Fruit fly (Drosophila melanogaster) whole organism, pupa: ENCODE data around the gene CG10182.

Experiments used
- CG10348 ChIP-seq: fragments of 200-800 bp; sonication (Bioruptor generic); IDR thresholded peaks from 2 replicates; pipeline ENCODE4 v1.3.6; 2022; ENCODE audit warnings: missing biosample characterization, missing genetic modification characterization
- CG12605 ChIP-seq: fragments of 200-800 bp; sonication (Bioruptor generic); IDR thresholded peaks from 2 replicates; pipeline ENCODE4 v1.3.6; 2022; ENCODE audit warnings: missing biosample characterization, missing genetic modification characterization
- CG13204 ChIP-seq: fragments of 200-800 bp; sonication (Bioruptor generic); optimal IDR thresholded peaks from 2 replicates; lab custom pipeline; 2018; ENCODE audit warnings: missing biosample characterization, mild to moderate bottlenecking, missing genetic modification characterization, moderate library complexity
- CG14655 ChIP-seq: fragments of 200-800 bp; sonication (Bioruptor generic); optimal IDR thresholded peaks from 3 replicates; lab custom pipeline; 2017; ENCODE audit warnings: mild to moderate bottlenecking, missing biosample characterization, missing genetic modification reagents, missing genetic modification characterization
- CG15710 ChIP-seq: fragments of 200-800 bp; sonication (Bioruptor generic); optimal IDR thresholded peaks from 2 replicates; lab custom pipeline; 2018; ENCODE audit warnings: missing biosample characterization, mild to moderate bottlenecking, missing genetic modification characterization, moderate library complexity
- CG17806 ChIP-seq: fragments of 200-800 bp; sonication (Bioruptor generic); optimal IDR thresholded peaks from 2 replicates; lab custom pipeline; 2018; ENCODE audit warnings: missing biosample characterization, mild to moderate bottlenecking, missing genetic modification characterization, moderate library complexity
- CG32121 ChIP-seq: fragments of 200-800 bp; sonication (Bioruptor generic); IDR thresholded peaks from 2 replicates; pipeline ENCODE4 v1.3.6; 2022; ENCODE audit warnings: missing biosample characterization, missing genetic modification characterization
- CG34367 ChIP-seq: fragments of 200-800 bp; sonication (Bioruptor generic); optimal IDR thresholded peaks from 2 replicates; lab custom pipeline; 2018; ENCODE audit warnings: missing biosample characterization, mild to moderate bottlenecking, missing genetic modification characterization
- CG4496 ChIP-seq: fragments of 200-800 bp; sonication (Bioruptor generic); IDR thresholded peaks from 3 replicates; pipeline ENCODE4 v1.3.6; 2022; ENCODE audit warnings: missing biosample characterization, missing genetic modification characterization
- CG8159 ChIP-seq: fragments of 200-800 bp; sonication (Bioruptor generic); optimal IDR thresholded peaks from 3 replicates; lab custom pipeline; 2018; ENCODE audit warnings: missing biosample characterization, mild to moderate bottlenecking, missing genetic modification characterization, moderate library complexity
- CG8301 ChIP-seq: fragments of 200-800 bp; sonication (Bioruptor generic); optimal IDR thresholded peaks from 2 replicates; lab custom pipeline; 2018; ENCODE audit warnings: missing biosample characterization, mild to moderate bottlenecking, missing genetic modification characterization
- CG9948 ChIP-seq: fragments of 200-800 bp; sonication (Bioruptor generic); optimal IDR thresholded peaks from 2 replicates; lab custom pipeline; 2018; ENCODE audit warnings: missing biosample characterization, mild to moderate bottlenecking, missing genetic modification characterization, moderate library complexity
- D1 ChIP-seq: fragments of 200-800 bp; sonication (Bioruptor generic); optimal IDR thresholded peaks from 2 replicates; lab custom pipeline; 2018; ENCODE audit warnings: missing biosample characterization, mild to moderate bottlenecking, missing genetic modification characterization, moderate library complexity
- EcR ChIP-seq: fragments of 200-800 bp; sonication (Bioruptor generic); optimal IDR thresholded peaks from 3 replicates; lab custom pipeline; 2019; ENCODE audit warnings: missing biosample characterization, missing genetic modification characterization, mild to moderate bottlenecking, moderate library complexity, missing genetic modification reagents
- Ets98B ChIP-seq: fragments of 200-800 bp; sonication (Bioruptor generic); IDR thresholded peaks from 2 replicates; pipeline ENCODE4 v1.3.6; 2022; ENCODE audit warnings: missing biosample characterization, missing genetic modification characterization
- Pif1A ChIP-seq: fragments of 200-800 bp; sonication (Bioruptor generic); optimal IDR thresholded peaks from 3 replicates; lab custom pipeline; 2016; ENCODE audit warnings: missing biosample characterization, missing genetic modification characterization
- Pif1B ChIP-seq: fragments of 200-800 bp; sonication (Bioruptor generic); optimal IDR thresholded peaks from 3 replicates; lab custom pipeline; 2016; ENCODE audit warnings: missing biosample characterization, missing genetic modification characterization
- Snoo ChIP-seq: fragments of 200-800 bp; sonication (Bioruptor generic); optimal IDR thresholded peaks from 3 replicates; lab custom pipeline; 2017; ENCODE audit warnings: missing biosample characterization, mild to moderate bottlenecking, missing genetic modification characterization, inconsistent platforms
- fd96Ca ChIP-seq: fragments of 200-800 bp; sonication (Bioruptor generic); IDR thresholded peaks from 3 replicates; pipeline ENCODE4 v1.3.6; 2022; ENCODE audit warnings: missing biosample characterization, missing genetic modification characterization
- gl ChIP-seq: fragments of 200-800 bp; sonication (Bioruptor generic); optimal IDR thresholded peaks from 2 replicates; lab custom pipeline; 2018; ENCODE audit warnings: missing biosample characterization, mild to moderate bottlenecking, missing genetic modification characterization
- rn ChIP-seq: fragments of 200-800 bp; sonication (Bioruptor generic); IDR thresholded peaks from 2 replicates; pipeline ENCODE4 v1.3.6; 2022; ENCODE audit warnings: missing biosample characterization, missing genetic modification characterization

CG10182 gene

DNA sequence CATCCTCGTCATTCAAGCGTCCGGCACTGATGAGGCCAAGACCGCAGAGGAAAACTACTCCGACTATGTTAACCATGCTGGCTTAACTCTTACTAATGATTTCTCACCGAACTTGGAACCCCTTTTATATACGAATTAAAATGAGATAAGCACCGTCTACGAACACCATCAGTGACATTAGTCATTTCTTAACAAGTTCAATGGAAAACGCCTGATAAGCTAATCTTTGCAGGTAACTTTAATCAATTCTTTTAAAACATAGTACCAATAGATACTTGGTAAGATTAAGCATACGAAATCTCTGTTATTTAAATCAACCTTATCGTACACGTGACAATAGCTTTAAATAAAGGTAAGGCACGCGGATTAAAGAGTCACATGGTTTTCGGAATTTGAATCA, at the start of gene CG10182:
Gene CG10182, minus strand, starts transcription at position 101 of the 400 bp plus-strand sequence.
- no peak for TF ChIP-seq CG32121 (GFP tag; lab: Robert Waterston, UW)
- TF ChIP-seq D1 (tag; lab: Kevin White, UChicago), result no peak
- no peak for TF ChIP-seq CG10348
- TF ChIP-seq Ets98B, result no peak
- no peak for TF ChIP-seq CG12605 (GFP tag; lab: Robert Waterston, UW)
- TF ChIP-seq CG17806 (tag; lab: Kevin White, UChicago), result no peak
- TF ChIP-seq CG9948 (tag; lab: Kevin White, UChicago), result no peak

DNA sequence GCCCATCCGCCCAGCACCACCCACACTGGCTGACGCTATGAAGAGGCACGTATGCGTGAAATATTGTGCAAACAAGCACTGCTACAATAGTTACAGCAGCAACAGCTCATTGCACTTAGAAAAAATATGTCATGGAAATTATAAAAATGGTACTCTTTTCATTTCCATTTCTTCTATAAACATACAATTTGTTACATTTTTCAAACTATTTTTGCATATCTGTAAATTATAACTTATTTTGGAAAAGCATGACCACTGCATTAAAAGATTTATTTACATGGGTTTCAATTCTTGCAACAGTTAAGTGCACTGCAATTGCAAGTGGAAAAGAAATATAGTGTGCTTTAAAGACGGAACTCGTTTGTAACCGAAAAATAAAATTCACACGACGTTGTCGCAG, 48.7 kb upstream of the CG10182 start:
- TF ChIP-seq Pif1B (GFP tag; lab: Kevin White, UChicago), result no peak
- no peak for TF ChIP-seq D1 (tag; lab: Kevin White, UChicago)
- no peak for TF ChIP-seq CG13204 (GFP tag; lab: Kevin White, UChicago)
- no peak for TF ChIP-seq EcR
- TF ChIP-seq CG8301, result peak; percentile 44
- peak; percentile 47 for TF ChIP-seq CG14655
- no peak for TF ChIP-seq CG9948 (tag; lab: Kevin White, UChicago)
- TF ChIP-seq rn (GFP tag; lab: Robert Waterston, UW), result no peak
- no peak; the same call in 1 of the 2 replicates for TF ChIP-seq CG12605 (GFP tag; lab: Robert Waterston, UW)
- no peak for TF ChIP-seq Snoo (tag; lab: Kevin White, UChicago)
- TF ChIP-seq CG34367, result no peak
- TF ChIP-seq CG10348, result no peak
- TF ChIP-seq CG4496 (GFP tag; lab: Robert Waterston, UW), result 0 out of 3 replicates have a peak, but pooled peaks have one; percentile 17
- no peak for TF ChIP-seq fd96Ca
- peak; percentile 21; the same call in 1 of the 2 replicates for TF ChIP-seq Ets98B
- no peak for TF ChIP-seq CG17806 (tag; lab: Kevin White, UChicago)
- no peak for TF ChIP-seq CG8159 (tag; lab: Kevin White, UChicago)
- peak; percentile 47 for TF ChIP-seq Pif1A (GFP tag; lab: Kevin White, UChicago)
- no peak for TF ChIP-seq gl (tag; lab: Kevin White, UChicago)
- TF ChIP-seq CG15710 (tag; lab: Kevin White, UChicago), result no peak
- TF ChIP-seq CG32121 (GFP tag; lab: Robert Waterston, UW), result peak; percentile 74

DNA sequence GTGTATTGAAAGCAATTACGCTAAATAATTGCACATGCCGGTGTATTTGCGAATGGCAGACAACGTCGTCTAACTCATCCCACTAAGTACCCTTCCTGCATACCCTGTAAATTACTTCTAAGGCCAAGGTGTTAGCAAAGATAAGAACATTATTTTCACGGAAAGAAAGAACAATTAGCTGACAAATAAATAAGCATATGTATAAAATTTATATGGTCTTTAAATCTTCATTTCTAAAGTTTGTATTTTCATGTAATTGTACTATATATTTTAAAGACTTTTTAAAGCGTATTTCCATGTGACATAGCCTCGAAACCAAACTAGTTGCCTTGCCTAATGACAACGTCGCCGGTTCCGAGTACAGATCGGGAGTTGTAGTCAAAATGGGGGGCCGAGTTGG, 47.7 kb upstream of the CG10182 start:
- no peak for TF ChIP-seq Snoo (tag; lab: Kevin White, UChicago)
- no peak for TF ChIP-seq fd96Ca
- TF ChIP-seq CG34367, result no peak
- TF ChIP-seq Pif1A (GFP tag; lab: Kevin White, UChicago), result no peak
- TF ChIP-seq CG32121 (GFP tag; lab: Robert Waterston, UW), result 0 out of 2 replicates have a peak, but pooled peaks have one; percentile 12
- TF ChIP-seq CG8301, result peak; percentile 4
- no peak for TF ChIP-seq CG13204 (GFP tag; lab: Kevin White, UChicago)
- TF ChIP-seq CG15710 (tag; lab: Kevin White, UChicago), result no peak
- no peak for TF ChIP-seq gl (tag; lab: Kevin White, UChicago)
- no peak for TF ChIP-seq CG10348
- TF ChIP-seq CG9948 (tag; lab: Kevin White, UChicago), result no peak
- TF ChIP-seq CG12605 (GFP tag; lab: Robert Waterston, UW), result no peak
- TF ChIP-seq Ets98B, result no peak
- TF ChIP-seq rn (GFP tag; lab: Robert Waterston, UW), result no peak
- TF ChIP-seq Pif1B (GFP tag; lab: Kevin White, UChicago), result no peak
- TF ChIP-seq CG17806 (tag; lab: Kevin White, UChicago), result no peak
- no peak for TF ChIP-seq D1 (tag; lab: Kevin White, UChicago)
- TF ChIP-seq CG8159 (tag; lab: Kevin White, UChicago), result no peak
- TF ChIP-seq CG14655, result peak; percentile 30

DNA sequence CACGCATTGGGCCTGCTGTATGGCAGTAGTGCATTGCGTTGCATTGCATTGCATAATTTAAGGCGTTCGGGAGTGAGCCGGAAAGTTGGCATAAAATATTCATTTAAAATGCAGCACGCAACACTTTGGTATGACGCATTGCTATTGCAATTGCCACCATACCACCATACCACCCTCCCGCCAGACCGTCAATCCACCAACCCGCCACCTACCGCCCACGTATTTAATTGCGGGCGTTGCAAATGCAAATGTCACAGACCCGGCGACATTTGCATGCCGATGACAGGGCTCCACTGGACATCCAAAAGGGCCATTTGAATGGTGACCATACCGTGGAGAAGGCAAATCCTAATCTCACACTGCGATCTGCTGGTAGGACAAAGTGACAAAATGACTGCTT, 45.2 kb upstream of the CG10182 start:
- TF ChIP-seq Pif1B (GFP tag; lab: Kevin White, UChicago) (no peak), CG10348 (no peak), rn (GFP tag; lab: Robert Waterston, UW) (no peak), CG32121 (GFP tag; lab: Robert Waterston, UW) (no peak)
- TF ChIP-seq, all 21 proteins: peak for 0

DNA sequence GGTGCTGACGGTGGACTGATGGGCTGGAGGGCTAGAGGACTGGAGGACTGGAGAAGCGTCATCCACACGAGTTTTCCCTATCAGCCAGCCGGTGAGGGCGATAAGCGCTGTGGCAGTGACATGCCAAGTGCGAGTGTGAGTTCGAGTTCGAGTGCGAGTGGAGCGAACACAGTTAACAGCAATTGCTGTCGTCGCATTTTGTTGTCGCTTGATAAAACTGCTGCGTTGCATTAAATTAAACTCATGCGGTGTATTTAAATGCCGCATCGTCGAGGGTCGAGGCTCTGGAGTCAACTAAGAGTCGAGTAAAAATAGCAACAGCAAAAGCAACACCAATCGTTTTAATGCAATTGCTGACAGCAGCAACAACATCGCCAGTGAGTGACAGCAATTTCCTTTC, 40.0 kb upstream of the CG10182 start:
- no peak for TF ChIP-seq CG17806 (tag; lab: Kevin White, UChicago)
- TF ChIP-seq CG10348, result no peak
- TF ChIP-seq EcR, result peak; percentile 62

DNA sequence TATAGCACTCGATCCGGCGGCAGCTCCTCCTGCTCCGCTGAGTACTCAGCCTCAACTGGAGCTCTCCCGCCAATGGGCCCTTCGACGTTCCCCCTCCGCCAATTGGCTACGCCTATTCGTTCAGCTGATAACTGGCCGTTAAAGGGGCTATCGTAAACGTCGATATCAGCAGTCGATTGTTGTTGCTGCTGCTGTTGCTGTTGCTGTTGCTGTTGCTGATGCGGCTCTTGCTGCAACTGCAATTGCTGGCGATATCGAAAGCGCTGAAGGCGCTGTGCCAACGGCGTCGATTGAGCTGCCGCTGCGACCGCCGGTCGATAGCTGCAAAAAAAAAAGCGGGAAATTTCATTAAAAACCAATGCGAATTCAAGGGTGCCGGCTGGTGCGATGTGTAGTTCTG, 37.5 kb upstream of the CG10182 start:
- TF ChIP-seq CG34367 (no peak), CG32121 (GFP tag; lab: Robert Waterston, UW) (no peak), EcR (no peak), CG9948 (tag; lab: Kevin White, UChicago) (no peak), CG13204 (GFP tag; lab: Kevin White, UChicago) (no peak), gl (tag; lab: Kevin White, UChicago) (no peak), CG14655 (no peak), Pif1B (GFP tag; lab: Kevin White, UChicago) (no peak), CG12605 (GFP tag; lab: Robert Waterston, UW) (no peak), Snoo (tag; lab: Kevin White, UChicago) (no peak), CG8301 (no peak), CG17806 (tag; lab: Kevin White, UChicago) (no peak), rn (GFP tag; lab: Robert Waterston, UW) (no peak), CG10348 (no peak), CG4496 (GFP tag; lab: Robert Waterston, UW) (no peak), fd96Ca (no peak), CG15710 (tag; lab: Kevin White, UChicago) (no peak), Pif1A (GFP tag; lab: Kevin White, UChicago) (no peak), D1 (tag; lab: Kevin White, UChicago) (no peak), CG8159 (tag; lab: Kevin White, UChicago) (no peak)
